Fruit fly (Drosophila melanogaster): ENCODE results near the gene CG6683.

Gene CG6683

DNA sequence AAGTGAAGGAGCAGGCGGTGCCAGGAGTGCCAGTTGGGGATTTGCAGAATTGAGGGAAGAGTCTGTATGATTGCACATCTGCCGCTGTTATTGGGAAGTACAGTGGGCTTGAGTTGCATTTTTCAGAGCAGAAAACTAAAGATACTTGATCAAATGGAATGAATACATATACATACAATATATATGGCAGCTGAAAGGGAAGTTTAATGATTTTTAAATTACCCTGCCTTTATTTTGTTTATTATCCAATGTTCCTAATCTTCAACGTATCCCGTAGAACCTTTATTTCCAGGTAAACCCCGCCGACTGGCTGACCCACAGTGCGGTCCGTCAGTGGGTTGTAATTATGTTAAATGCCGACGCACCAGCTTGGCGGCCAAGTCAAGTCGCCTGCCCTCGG lies 33.8 kb downstream of the CG6683 start:
- TF ChIP-seq brk (GFP tag; optimal IDR thresholded peaks at IDR 0.05) (no peak), foxo (GFP tag; optimal IDR thresholded peaks at IDR 0.05) (peak in 1 of 2 experiments; percentile 4), Sp1 (GFP tag; optimal IDR thresholded peaks at IDR 0.05) (no peak), Dfd (GFP tag; optimal IDR thresholded peaks at IDR 0.05) (no peak), Abd-B (GFP tag; optimal IDR thresholded peaks at IDR 0.05) (no peak), woc (GFP tag; optimal IDR thresholded peaks at IDR 0.05) (peak; percentile 60), HLH106 (tag; optimal IDR thresholded peaks at IDR 0.05) (peak; percentile 4), tai (GFP tag; optimal IDR thresholded peaks at IDR 0.05) (no peak), psq (GFP tag; optimal IDR thresholded peaks at IDR 0.05) (no peak), ey (GFP tag; optimal IDR thresholded peaks at IDR 0.05) (no peak), h (GFP tag; optimal IDR thresholded peaks at IDR 0.05) (peak; percentile 18), Vsx2 (GFP tag; optimal IDR thresholded peaks at IDR 0.05; ENCODE audit: partially characterized antibody) (no peak), Hnf4 (GFP tag; optimal IDR thresholded peaks at IDR 0.05) (no peak), usp (GFP tag; optimal IDR thresholded peaks at IDR 0.05) (no peak), fru (GFP tag; optimal IDR thresholded peaks at IDR 0.05) (peak; percentile 34), sage (GFP tag; optimal IDR thresholded peaks at IDR 0.05) (no peak)

Measured in whole organism, wandering third instar larva.